Fruit fly (Drosophila melanogaster) whole organism, embryonic: ENCODE measurements around the gene nbs.

Source experiments
- CG10147 ChIP-seq: fragments of 200-800 bp; sonication (Bioruptor generic); optimal IDR thresholded peaks from 2 replicates; lab custom pipeline; 2019; ENCODE audit warnings: missing biosample characterization, mild to moderate bottlenecking, missing genetic modification characterization, moderate library complexity
- CG10462 ChIP-seq: fragments of 200-800 bp; sonication (Bioruptor generic); optimal IDR thresholded peaks from 2 replicates; lab custom pipeline; 2016; ENCODE audit warnings: missing biosample characterization, missing genetic modification characterization
- CG10979 ChIP-seq: fragments of 200-800 bp; sonication (Bioruptor generic); optimal IDR thresholded peaks from 2 replicates; lab custom pipeline; 2018; ENCODE audit warnings: missing biosample characterization, mild to moderate bottlenecking, missing genetic modification characterization, moderate library complexity
- CG11695 ChIP-seq: fragments of 200-800 bp; sonication (Bioruptor generic); IDR thresholded peaks from 3 replicates; pipeline ENCODE4 v1.3.6; 2022; ENCODE audit warnings: missing biosample characterization, missing genetic modification characterization
- CG11723 ChIP-seq: fragments of 200-800 bp; sonication (Bioruptor generic); optimal IDR thresholded peaks from 2 replicates; lab custom pipeline; 2017; ENCODE audit warnings: missing biosample characterization, mild to moderate bottlenecking, missing genetic modification characterization
- CG12155 ChIP-seq: fragments of 200-800 bp; sonication (Bioruptor generic); optimal IDR thresholded peaks from 3 replicates; lab custom pipeline; 2016; ENCODE audit warnings: missing biosample characterization, missing genetic modification characterization
- CG13424 ChIP-seq: fragments of 200-800 bp; sonication (Bioruptor generic); optimal IDR thresholded peaks from 2 replicates; lab custom pipeline; 2019; ENCODE audit warnings: missing biosample characterization, mild to moderate bottlenecking, missing genetic modification characterization, moderate library complexity
- CG13894 ChIP-seq: fragments of 200-800 bp; sonication (Bioruptor generic); optimal IDR thresholded peaks from 3 replicates; lab custom pipeline; 2018; ENCODE audit warnings: missing biosample characterization, mild to moderate bottlenecking, missing genetic modification characterization, moderate library complexity
- CG15514 ChIP-seq: fragments of 200-800 bp; sonication (Bioruptor generic); optimal IDR thresholded peaks from 3 replicates; lab custom pipeline; 2017; ENCODE audit warnings: missing biosample characterization, missing genetic modification characterization, mild to moderate bottlenecking, moderate library complexity, missing genetic modification reagents
- CG17186 ChIP-seq: fragments of 200-800 bp; sonication (Bioruptor generic); optimal IDR thresholded peaks from 3 replicates; lab custom pipeline; 2017; ENCODE audit warnings: missing biosample characterization, missing genetic modification reagents, missing genetic modification characterization
- CG17912 ChIP-seq: fragments of 200-800 bp; sonication (Bioruptor generic); optimal IDR thresholded peaks from 2 replicates; lab custom pipeline; 2018; ENCODE audit warnings: missing biosample characterization, mild to moderate bottlenecking, missing genetic modification characterization
- CG32532 ChIP-seq: fragments of 200-800 bp; sonication (Bioruptor generic); IDR thresholded peaks from 2 replicates; pipeline ENCODE4 v1.3.6; 2022; ENCODE audit warnings: missing biosample characterization, missing genetic modification characterization
- CG3407 ChIP-seq: fragments of 200-800 bp; sonication (Bioruptor generic); optimal IDR thresholded peaks from 2 replicates; lab custom pipeline; 2018; ENCODE audit warnings: missing biosample characterization, mild to moderate bottlenecking, missing genetic modification characterization
- CG6254 ChIP-seq: fragments of 200-800 bp; sonication (Bioruptor generic); optimal IDR thresholded peaks from 3 replicates; lab custom pipeline; 2017; ENCODE audit warnings: mild to moderate bottlenecking, missing biosample characterization, missing genetic modification reagents, missing genetic modification characterization
- CG7745 ChIP-seq: fragments of 200-800 bp; sonication (Bioruptor generic); optimal IDR thresholded peaks from 2 replicates; lab custom pipeline; 2018; ENCODE audit warnings: missing biosample characterization, mild to moderate bottlenecking, missing genetic modification characterization, moderate library complexity
- CG9215 ChIP-seq: fragments of 200-800 bp; sonication (Bioruptor generic); IDR thresholded peaks from 2 replicates; pipeline ENCODE4 v1.3.6; 2022; ENCODE audit warnings: missing biosample characterization, missing genetic modification characterization
- CG9797 ChIP-seq: fragments of 200-800 bp; sonication (Bioruptor generic); optimal IDR thresholded peaks from 3 replicates; lab custom pipeline; 2018; ENCODE audit warnings: missing biosample characterization, mild to moderate bottlenecking, missing genetic modification characterization
- Camta ChIP-seq: fragments of 200-800 bp; sonication (Bioruptor generic); optimal IDR thresholded peaks from 2 replicates; lab custom pipeline; 2016; ENCODE audit warnings: missing biosample characterization, missing genetic modification characterization
- D19B ChIP-seq: fragments of 200-800 bp; sonication (Bioruptor generic); optimal IDR thresholded peaks from 2 replicates; lab custom pipeline; 2017; ENCODE audit warnings: missing biosample characterization, mild to moderate bottlenecking, missing genetic modification characterization
- Dfd ChIP-seq, 2 experiments: fragments of >200 bp; optimal IDR thresholded peaks; 2 replicates each; lab custom pipeline; 2017; ENCODE audit warnings: missing biosample characterization in 2 of 2, missing genetic modification characterization in 2 of 2
- Dip2 ChIP-seq: fragments of 200-800 bp; sonication (Bioruptor generic); IDR thresholded peaks from 2 replicates; pipeline ENCODE4 v1.3.6; 2022; ENCODE audit warnings: missing biosample characterization, missing genetic modification characterization
- Dref ChIP-seq: fragments of 200-800 bp; sonication (Bioruptor generic); IDR thresholded peaks from 2 replicates; pipeline ENCODE4 v1.3.6; 2022; ENCODE audit warnings: missing biosample characterization, missing genetic modification characterization
- HLH3B ChIP-seq: fragments of 200-800 bp; sonication (Bioruptor generic); IDR thresholded peaks from 2 replicates; pipeline ENCODE4 v1.3.6; 2022; ENCODE audit warnings: missing biosample characterization, missing genetic modification characterization
- Hand ChIP-seq: fragments of 200-800 bp; sonication (Bioruptor generic); optimal IDR thresholded peaks from 2 replicates; lab custom pipeline; 2017; ENCODE audit warnings: mild to moderate bottlenecking, missing biosample characterization, missing genetic modification reagents, missing genetic modification characterization
- Hmx ChIP-seq: fragments of 200-800 bp; sonication (Bioruptor generic); optimal IDR thresholded peaks from 2 replicates; lab custom pipeline; 2016; ENCODE audit warnings: missing biosample characterization, missing genetic modification characterization
- Oli ChIP-seq: fragments of 200-800 bp; sonication (Bioruptor generic); optimal IDR thresholded peaks from 2 replicates; lab custom pipeline; 2018; ENCODE audit warnings: missing biosample characterization, mild to moderate bottlenecking, missing genetic modification characterization, moderate library complexity
- Side ChIP-seq: fragments of 200-800 bp; sonication (Bioruptor generic); optimal IDR thresholded peaks from 2 replicates; lab custom pipeline; 2016; ENCODE audit warnings: missing biosample characterization, missing genetic modification characterization
- Sry-β ChIP-seq: fragments of 200-800 bp; sonication (Bioruptor generic); optimal IDR thresholded peaks from 2 replicates; lab custom pipeline; 2018; ENCODE audit warnings: missing biosample characterization, mild to moderate bottlenecking, missing genetic modification characterization, moderate library complexity
- az2 ChIP-seq: fragments of 200-800 bp; sonication (Bioruptor generic); optimal IDR thresholded peaks from 3 replicates; lab custom pipeline; 2016; ENCODE audit warnings: missing biosample characterization, missing genetic modification characterization
- caup ChIP-seq: fragments of 200-800 bp; sonication (Bioruptor generic); optimal IDR thresholded peaks from 3 replicates; lab custom pipeline; 2017; ENCODE audit warnings: missing biosample characterization, mild to moderate bottlenecking, missing genetic modification characterization, moderate library complexity; ENCODE audit not compliant: severe bottlenecking
- cwo ChIP-seq: fragments of 200-800 bp; sonication (Bioruptor generic); optimal IDR thresholded peaks from 3 replicates; lab custom pipeline; 2017; ENCODE audit warnings: missing biosample characterization, missing genetic modification characterization, mild to moderate bottlenecking, moderate library complexity, missing genetic modification reagents
- dmrt11E ChIP-seq: fragments of 200-800 bp; sonication (Bioruptor generic); optimal IDR thresholded peaks from 3 replicates; lab custom pipeline; 2018; ENCODE audit warnings: missing biosample characterization, mild to moderate bottlenecking, missing genetic modification characterization, moderate library complexity
- dmrt99B ChIP-seq: fragments of 200-800 bp; sonication (Bioruptor generic); optimal IDR thresholded peaks from 2 replicates; lab custom pipeline; 2018; ENCODE audit warnings: missing biosample characterization, mild to moderate bottlenecking, missing genetic modification characterization, moderate library complexity
- ems ChIP-seq: fragments of 200-800 bp; sonication (Bioruptor generic); optimal IDR thresholded peaks from 3 replicates; lab custom pipeline; 2016; ENCODE audit warnings: missing biosample characterization, missing genetic modification characterization
- fru ChIP-seq: fragments of >200 bp; optimal IDR thresholded peaks from 2 replicates; lab custom pipeline; 2017
- ham ChIP-seq: fragments of 200-800 bp; sonication (Bioruptor generic); IDR thresholded peaks from 2 replicates; pipeline ENCODE4 v1.3.6; 2022; ENCODE audit warnings: missing biosample characterization, missing genetic modification characterization
- hbn ChIP-seq: fragments of 200-800 bp; sonication (Bioruptor generic); IDR thresholded peaks from 2 replicates; pipeline ENCODE4 v1.3.6; 2022; ENCODE audit warnings: missing biosample characterization, missing genetic modification characterization; ENCODE audit not compliant: partially characterized antibody
- lab ChIP-seq: fragments of 200-800 bp; sonication (Bioruptor generic); optimal IDR thresholded peaks from 3 replicates; lab custom pipeline; 2017; ENCODE audit warnings: missing biosample characterization, missing genetic modification characterization, mild to moderate bottlenecking, moderate library complexity, missing genetic modification reagents
- lola ChIP-seq, 3 experiments: fragments of >200 bp in 2 of 3; fragments of 200-800 bp in 1 of 3; sonication (Bioruptor generic) in 1 of 3; optimal IDR thresholded peaks; 2 replicates each; lab custom pipeline; 2017 to 2019; ENCODE audit warnings: missing biosample characterization in 3 of 3, missing genetic modification characterization in 3 of 3, mild to moderate bottlenecking in 1 of 3, moderate library complexity in 1 of 3
- mirr ChIP-seq: fragments of 200-800 bp; sonication (Bioruptor generic); optimal IDR thresholded peaks from 3 replicates; lab custom pipeline; 2018; ENCODE audit warnings: missing biosample characterization, mild to moderate bottlenecking, missing genetic modification characterization
- oc ChIP-seq: fragments of 200-800 bp; sonication (Bioruptor generic); optimal IDR thresholded peaks from 2 replicates; lab custom pipeline; 2018; ENCODE audit warnings: missing biosample characterization, mild to moderate bottlenecking, missing genetic modification characterization, moderate library complexity
- pb ChIP-seq: fragments of 200-800 bp; sonication (Bioruptor generic); optimal IDR thresholded peaks from 3 replicates; lab custom pipeline; 2016; ENCODE audit warnings: missing biosample characterization, missing genetic modification characterization
- pho ChIP-seq: fragments of 200-800 bp; sonication (Bioruptor generic); optimal IDR thresholded peaks from 2 replicates; lab custom pipeline; 2016; ENCODE audit warnings: missing biosample characterization, missing genetic modification characterization
- pum ChIP-seq: fragments of 200-800 bp; sonication (Bioruptor generic); optimal IDR thresholded peaks from 2 replicates; lab custom pipeline; 2016; ENCODE audit warnings: missing biosample characterization, missing genetic modification characterization
- salm ChIP-seq: fragments of 200-800 bp; sonication (Bioruptor generic); optimal IDR thresholded peaks from 2 replicates; lab custom pipeline; 2018; ENCODE audit warnings: missing biosample characterization, mild to moderate bottlenecking, missing genetic modification characterization
- sd ChIP-seq: fragments of 200-800 bp; sonication (Bioruptor generic); optimal IDR thresholded peaks from 3 replicates; lab custom pipeline; 2018; ENCODE audit warnings: missing biosample characterization, mild to moderate bottlenecking, missing genetic modification characterization, moderate library complexity
- shn ChIP-seq: fragments of 200-800 bp; sonication (Bioruptor generic); optimal IDR thresholded peaks from 3 replicates; lab custom pipeline; 2016; ENCODE audit warnings: missing biosample characterization, missing genetic modification characterization
- sima ChIP-seq: fragments of 200-800 bp; sonication (Bioruptor generic); optimal IDR thresholded peaks from 2 replicates; lab custom pipeline; 2016; ENCODE audit warnings: missing biosample characterization, missing genetic modification characterization
- wek ChIP-seq: fragments of 200-800 bp; sonication (Bioruptor generic); optimal IDR thresholded peaks from 3 replicates; lab custom pipeline; 2018; ENCODE audit warnings: missing biosample characterization, mild to moderate bottlenecking, missing genetic modification characterization, moderate library complexity

nbs gene

DNA sequence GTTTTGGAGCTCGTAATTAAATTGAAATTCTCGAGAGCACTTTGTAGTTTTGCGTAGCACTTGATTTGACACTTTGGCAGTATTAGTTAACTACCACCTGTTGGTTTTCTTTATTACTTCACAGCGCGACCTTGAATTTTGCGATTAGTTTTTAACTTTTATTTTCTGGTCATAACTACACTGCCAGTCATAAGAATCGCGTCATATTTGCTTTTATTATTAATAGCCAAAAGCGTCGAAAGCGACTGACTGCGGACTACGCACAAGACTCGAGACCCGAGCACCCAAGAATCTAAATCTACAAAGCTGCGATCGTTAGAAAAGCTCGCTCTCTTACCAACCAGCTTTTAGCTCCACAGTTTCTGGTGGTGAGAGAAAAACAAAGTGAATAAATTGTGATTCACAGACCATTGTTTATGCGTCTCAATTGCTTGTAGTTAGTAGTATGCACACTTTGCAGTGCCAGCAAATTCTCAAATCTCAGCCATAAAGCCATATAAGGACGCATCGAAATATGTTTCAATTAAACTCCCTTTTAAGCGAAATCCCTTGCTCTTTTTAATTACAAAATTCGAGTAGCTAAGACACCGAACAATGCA, 37.3 kb upstream of the nbs start, which contains the start of gene CG42268 (continued):
- TF ChIP-seq CG13894 (peak; percentile 77), lab (GFP tag; lab: Kevin White, UChicago) (peak; percentile 56), CG10147 (GFP tag; lab: Kevin White, UChicago) (peak; percentile 32), wek (GFP tag; lab: Kevin White, UChicago) (no peak), CG11695 (GFP tag; lab: Robert Waterston, UW) (peak; percentile 71), CG9797 (GFP tag; lab: Kevin White, UChicago) (no peak), cwo (GFP tag; lab: Kevin White, UChicago) (peak; percentile 50), CG15514 (peak; percentile 10), mirr (GFP tag; lab: Kevin White, UChicago) (peak; percentile 23)

DNA sequence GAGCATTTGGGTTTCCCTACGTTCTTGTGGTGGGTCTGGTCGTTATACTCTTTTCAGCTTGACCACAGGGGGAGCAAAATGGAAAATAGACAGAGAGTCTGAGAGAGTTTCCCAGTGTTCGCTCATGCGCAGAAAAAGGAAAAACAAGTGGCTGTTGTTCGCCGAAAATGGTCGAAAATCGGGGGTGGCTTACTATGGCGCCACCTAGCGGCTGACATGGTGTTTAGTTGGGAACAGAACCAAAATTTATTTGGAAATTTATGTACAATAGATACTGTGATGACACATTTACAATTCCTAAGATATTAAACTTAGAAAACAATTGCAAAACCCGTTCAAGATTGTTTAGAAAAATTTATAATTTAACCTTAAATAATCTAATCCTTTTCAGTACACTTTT, 28.6 kb upstream of the nbs start:
- no peak for TF ChIP-seq pho (GFP tag; lab: Kevin White, UChicago)
- no peak for TF ChIP-seq Dref (GFP tag; lab: Robert Waterston, UW)
- TF ChIP-seq hbn (GFP tag; lab: Robert Waterston, UW), result no peak
- no peak for TF ChIP-seq sd (tag; lab: Kevin White, UChicago)
- no peak for TF ChIP-seq CG6254 (GFP tag; lab: Kevin White, UChicago)
- TF ChIP-seq CG10979 (tag; lab: Kevin White, UChicago), result no peak
- no peak for TF ChIP-seq caup (GFP tag; lab: Kevin White, UChicago)
- no peak for TF ChIP-seq Hmx (GFP tag; lab: Kevin White, UChicago)
- no peak for TF ChIP-seq Sry-β (GFP tag; lab: Kevin White, UChicago)
- no peak for TF ChIP-seq dmrt11E (tag; lab: Kevin White, UChicago)
- no peak for TF ChIP-seq CG17186 (GFP tag; lab: Kevin White, UChicago)
- no peak for TF ChIP-seq dmrt99B (tag; lab: Kevin White, UChicago)
- no peak for TF ChIP-seq Dfd (GFP tag; optimal IDR thresholded peaks at IDR 0.05; lab: Kevin White, UChicago)
- no peak for TF ChIP-seq Side
- TF ChIP-seq D19B, result no peak
- no peak for TF ChIP-seq CG10462 (GFP tag; lab: Kevin White, UChicago)
- TF ChIP-seq Camta (GFP tag; lab: Kevin White, UChicago), result no peak
- no peak for TF ChIP-seq CG15514
- TF ChIP-seq CG3407 (GFP tag; lab: Kevin White, UChicago), result no peak
- TF ChIP-seq CG17912 (GFP tag; lab: Kevin White, UChicago), result no peak
- no peak for TF ChIP-seq HLH3B (GFP tag; lab: Robert Waterston, UW)
- no peak for TF ChIP-seq sima
- no peak for TF ChIP-seq shn (GFP tag; lab: Kevin White, UChicago)
- TF ChIP-seq CG12155, result no peak
- TF ChIP-seq pum (GFP tag; lab: Kevin White, UChicago), result no peak
- TF ChIP-seq Dip2 (GFP tag; lab: Robert Waterston, UW), result no peak
- peak; percentile 22; the same call in 1 of the 2 replicates for TF ChIP-seq CG9215 (GFP tag; lab: Robert Waterston, UW)
- no peak for TF ChIP-seq Hand (GFP tag; lab: Kevin White, UChicago)
- no peak for TF ChIP-seq CG13424 (tag; lab: Kevin White, UChicago)
- TF ChIP-seq az2 (GFP tag; lab: Kevin White, UChicago), result no peak
- TF ChIP-seq oc (tag; lab: Kevin White, UChicago), result no peak
- no peak for TF ChIP-seq ems (GFP tag; lab: Kevin White, UChicago)
- TF ChIP-seq CG32532 (GFP tag; lab: Robert Waterston, UW), result peak; percentile 55
- no peak for TF ChIP-seq CG11723 (GFP tag; lab: Kevin White, UChicago)
- TF ChIP-seq Oli (tag; lab: Kevin White, UChicago), result no peak
- TF ChIP-seq lola (GFP tag; optimal IDR thresholded peaks at IDR 0.05; lab: Kevin White, UChicago), result no peak
- TF ChIP-seq fru (lab: Kevin White, UChicago), result no peak
- no peak for TF ChIP-seq CG7745 (tag; lab: Kevin White, UChicago)
- no peak for TF ChIP-seq pb (GFP tag; lab: Kevin White, UChicago)
- no peak for TF ChIP-seq ham (GFP tag; lab: Robert Waterston, UW)
- no peak for TF ChIP-seq salm
